Worm (Caenorhabditis elegans): ENCODE measurements around the gene H14N18.2.

The H14N18.2 gene

ce11 chrV:8974889-8975422, 42.5 kb downstream of the H14N18.2 start, which contains the start of gene nhr-143 (continued):
- TF ChIP-seq pha-4 (GFP tag; IDR thresholded peaks at IDR 0.05): no peak
- TF ChIP-seq pha-4 (tag; optimal IDR thresholded peaks at IDR 0.05): no peak
- no peak for TF ChIP-seq dmd-9 (GFP tag; IDR thresholded peaks at IDR 0.05)
- peak in 1 of 2 experiments; percentile 17 for TF ChIP-seq lsy-2 (tag; optimal IDR thresholded peaks at IDR 0.05)
- no peak for TF ChIP-seq Y5F2A.4 (GFP tag; optimal IDR thresholded peaks at IDR 0.05)
- TF ChIP-seq dpl-1 (GFP tag; optimal IDR thresholded peaks at IDR 0.05): no peak
- no peak for TF ChIP-seq daf-16 (GFP tag; optimal IDR thresholded peaks at IDR 0.05)
- peak; percentile 27 for TF ChIP-seq daf-16 (tag; optimal IDR thresholded peaks at IDR 0.05)
- no peak for TF ChIP-seq madf-9 (GFP tag; conservative IDR thresholded peaks at IDR 0.05)
- TF ChIP-seq lin-39 (tag; optimal IDR thresholded peaks at IDR 0.05): no peak
- TF ChIP-seq arid-1 (GFP tag; conservative IDR thresholded peaks at IDR 0.05): no peak
- TF ChIP-seq pqm-1 (tag; optimal IDR thresholded peaks at IDR 0.05): peak; percentile 41
- peak; percentile 43 for TF ChIP-seq nhr-28 (tag; optimal IDR thresholded peaks at IDR 0.05)
- TF ChIP-seq snpc-1.2 (GFP tag; IDR thresholded peaks at IDR 0.05): no peak
- no peak for TF ChIP-seq Y105C5A.15 (GFP tag; IDR thresholded peaks at IDR 0.05)
- no peak for TF ChIP-seq egl-27 (tag; optimal IDR thresholded peaks at IDR 0.05)

DNA sequence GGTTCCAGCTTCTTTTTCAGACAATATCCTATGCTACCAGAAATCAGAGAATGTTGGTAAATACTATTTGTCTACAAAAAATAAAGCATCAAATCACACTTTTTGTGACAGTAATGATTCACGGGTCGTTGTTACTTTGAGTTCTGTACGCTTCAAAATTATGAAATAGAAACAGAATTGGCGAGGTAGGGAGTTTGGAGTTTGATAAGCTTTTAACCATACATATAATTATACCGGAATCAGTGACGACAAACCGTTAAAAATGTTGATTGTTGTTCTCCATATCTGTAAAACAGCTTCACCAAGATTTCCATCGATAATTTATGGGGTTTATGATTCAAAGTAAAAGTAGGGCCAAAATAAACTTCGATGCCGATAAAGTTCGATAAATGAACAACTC, 45.5 kb downstream of the H14N18.2 start:
- TF ChIP-seq arid-1 (GFP tag; conservative IDR thresholded peaks at IDR 0.05) (no peak), ceh-44 (GFP tag; IDR thresholded peaks at IDR 0.05) (no peak), dmd-9 (GFP tag; IDR thresholded peaks at IDR 0.05) (no peak), hlh-30 (tag; optimal IDR thresholded peaks at IDR 0.05; ENCODE audit: insufficient read depth) (no peak), hmg-1.1 (GFP tag; IDR thresholded peaks at IDR 0.05) (no peak), php-3 (GFP tag; IDR thresholded peaks at IDR 0.05) (0 out of 2 replicates have a peak, but pooled peaks have one; percentile 14), snpc-4 (tag; optimal IDR thresholded peaks at IDR 0.05) (no peak), fos-1 (tag; optimal IDR thresholded peaks at IDR 0.05) (no peak), daf-19 (GFP tag; conservative IDR thresholded peaks at IDR 0.05) (no peak), saeg-2 (GFP tag; IDR thresholded peaks at IDR 0.05) (no peak), pqm-1 (tag; optimal IDR thresholded peaks at IDR 0.05) (peak; percentile 46), Y5F2A.4 (GFP tag; optimal IDR thresholded peaks at IDR 0.05) (no peak), ama-1 (optimal IDR thresholded peaks at IDR 0.05) (no peak), cey-2 (tag; optimal IDR thresholded peaks at IDR 0.05; ENCODE audit: borderline replicate concordance, insufficient read depth) (no peak), lim-7 (GFP tag; IDR thresholded peaks at IDR 0.05) (no peak), snpc-1.2 (GFP tag; IDR thresholded peaks at IDR 0.05) (no peak), nhr-102 (tag; optimal IDR thresholded peaks at IDR 0.05) (no peak), ces-1 (GFP tag; optimal IDR thresholded peaks at IDR 0.05) (no peak), zfp-3 (GFP tag; conservative IDR thresholded peaks at IDR 0.05) (no peak), daf-16 (GFP tag; optimal IDR thresholded peaks at IDR 0.05) (no peak), daf-16 (tag; optimal IDR thresholded peaks at IDR 0.05) (peak; percentile 66), zfp-2 (tag; optimal IDR thresholded peaks at IDR 0.05) (no peak)

ce11 chrV:8980845-8981244, 48.4 kb downstream of the H14N18.2 start, which contains the start of gene str-84:
Gene str-84 (minus strand): TSS chrV:8980945.
- no peak for TF ChIP-seq pqm-1 (tag; optimal IDR thresholded peaks at IDR 0.05)
- no peak for TF ChIP-seq Y5F2A.4 (GFP tag; optimal IDR thresholded peaks at IDR 0.05)
- no peak for TF ChIP-seq Y48G9A.11 (GFP tag; IDR thresholded peaks at IDR 0.05)
- no peak for TF ChIP-seq rbr-2 (tag; optimal IDR thresholded peaks at IDR 0.05)
- TF ChIP-seq F44E2.7 (GFP tag; IDR thresholded peaks at IDR 0.05): no peak
- TF ChIP-seq unc-39 (tag; optimal IDR thresholded peaks at IDR 0.05): no peak
- TF ChIP-seq dmd-6 (GFP tag; IDR thresholded peaks at IDR 0.05): no peak
- no peak for TF ChIP-seq attf-4 (tag; optimal IDR thresholded peaks at IDR 0.05)
- no peak for TF ChIP-seq fos-1 (tag; optimal IDR thresholded peaks at IDR 0.05)
- TF ChIP-seq ama-1 (optimal IDR thresholded peaks at IDR 0.05): no peak
- TF ChIP-seq nhr-10 (tag; optimal IDR thresholded peaks at IDR 0.05): no peak
- TF ChIP-seq Y105C5A.15 (GFP tag; IDR thresholded peaks at IDR 0.05): no peak

Data from whole organism, L4 larva.